Worm (Caenorhabditis elegans) whole organism, L3 larva: ENCODE data around the gene hnd-1.

Source experiments
- R02D3.7 ChIP-seq: fragments of 150-350 bp; optimal IDR thresholded peaks from 2 replicates; lab custom pipeline; 2014; ENCODE audit warnings: missing biosample characterization, missing genetic modification characterization
- ZK546.5 ChIP-seq: sonication (generic microtip); optimal IDR thresholded peaks from 2 replicates; lab custom pipeline; 2017; ENCODE audit warnings: missing biosample characterization, missing genetic modification characterization
- aly-2 ChIP-seq: fragments of 150-350 bp; optimal IDR thresholded peaks from 2 replicates; lab custom pipeline; 2014; ENCODE audit warnings: missing biosample characterization, missing genetic modification characterization
- ceh-16 ChIP-seq: sonication (generic microtip); optimal IDR thresholded peaks from 2 replicates; lab custom pipeline; 2017; ENCODE audit warnings: missing biosample characterization, missing genetic modification characterization
- ceh-28 ChIP-seq: fragments of 150-350 bp; optimal IDR thresholded peaks from 2 replicates; lab custom pipeline; 2014; ENCODE audit warnings: missing biosample characterization, missing genetic modification reagents, missing genetic modification characterization
- ceh-82 ChIP-seq: fragments of 150-350 bp; optimal IDR thresholded peaks from 2 replicates; lab custom pipeline; 2014; ENCODE audit warnings: missing biosample characterization, missing genetic modification characterization
- ceh-9 ChIP-seq: sonication (generic microtip); optimal IDR thresholded peaks from 2 replicates; lab custom pipeline; 2018; ENCODE audit warnings: missing biosample characterization, missing genetic modification characterization
- daf-12 ChIP-seq: fragments of 150-350 bp; optimal IDR thresholded peaks from 2 replicates; lab custom pipeline; 2014; ENCODE audit warnings: missing biosample characterization, missing genetic modification reagents, missing genetic modification characterization
- egl-27 ChIP-seq: sonication (generic microtip); optimal IDR thresholded peaks from 4 replicates; lab custom pipeline; 2017; ENCODE audit warnings: missing biosample characterization, missing genetic modification reagents, missing genetic modification characterization
- egl-5 ChIP-seq: fragments of 150-350 bp; optimal IDR thresholded peaks from 2 replicates; lab custom pipeline; 2017; ENCODE audit warnings: missing biosample characterization, missing genetic modification reagents, missing genetic modification characterization, inconsistent platforms
- elt-1 ChIP-seq: fragments of 150-350 bp; optimal IDR thresholded peaks from 2 replicates; lab custom pipeline; 2014; ENCODE audit warnings: missing biosample characterization, missing genetic modification characterization
- elt-2 ChIP-seq: sonication (generic microtip); optimal IDR thresholded peaks from 2 replicates; lab custom pipeline; 2016; ENCODE audit warnings: missing genetic modification reagents, mild to moderate bottlenecking, missing genetic modification characterization, missing compliant biosample characterization
- elt-3 ChIP-seq, 3 experiments: fragments of 150-350 bp in 1 of 3; sonication (generic microtip) in 2 of 3; optimal IDR thresholded peaks; 2 replicates in 2 of 3; 4 replicates in 1 of 3; lab custom pipeline; 2014 to 2017; ENCODE audit warnings: missing biosample characterization in 3 of 3, missing genetic modification characterization in 3 of 3
- eor-1 ChIP-seq, 2 experiments: fragments of 150-350 bp; optimal IDR thresholded peaks; 2 replicates each; lab custom pipeline; 2014 to 2018; ENCODE audit warnings: missing biosample characterization in 2 of 2, missing genetic modification characterization in 2 of 2
- fkh-10 ChIP-seq: sonication (generic microtip); optimal IDR thresholded peaks from 2 replicates; lab custom pipeline; 2017; ENCODE audit warnings: missing biosample characterization, missing genetic modification reagents, missing genetic modification characterization
- fkh-2 ChIP-seq: fragments of 150-350 bp; optimal IDR thresholded peaks from 2 replicates; lab custom pipeline; 2014; ENCODE audit warnings: missing biosample characterization, missing genetic modification reagents, missing genetic modification characterization
- hmg-11 ChIP-seq: sonication (generic microtip); optimal IDR thresholded peaks from 2 replicates; lab custom pipeline; 2016; ENCODE audit warnings: missing genetic modification characterization, missing compliant biosample characterization
- lin-15B ChIP-seq: fragments of 150-350 bp; optimal IDR thresholded peaks from 2 replicates; lab custom pipeline; 2014; ENCODE audit warnings: missing biosample characterization, missing genetic modification characterization
- lin-39 ChIP-seq: fragments of 150-350 bp; optimal IDR thresholded peaks from 2 replicates; lab custom pipeline; 2018; ENCODE audit warnings: missing biosample characterization, missing genetic modification reagents, missing genetic modification characterization
- lsy-12 ChIP-seq: sonication (generic microtip); optimal IDR thresholded peaks from 2 replicates; lab custom pipeline; 2016; ENCODE audit warnings: mild to moderate bottlenecking, missing genetic modification characterization, missing compliant biosample characterization
- mdl-1 ChIP-seq: fragments of 150-350 bp; optimal IDR thresholded peaks from 2 replicates; lab custom pipeline; 2014; ENCODE audit warnings: missing biosample characterization, missing genetic modification characterization
- nfya-1 ChIP-seq: sonication (generic microtip); optimal IDR thresholded peaks from 2 replicates; lab custom pipeline; 2017; ENCODE audit warnings: missing genetic modification characterization, mild to moderate bottlenecking, missing compliant biosample characterization, antibody characterized with exemption, moderate library complexity; ENCODE audit not compliant: insufficient read depth
- nhr-11 ChIP-seq: fragments of 150-350 bp; optimal IDR thresholded peaks from 2 replicates; lab custom pipeline; 2014; ENCODE audit warnings: missing biosample characterization, missing genetic modification characterization
- nhr-23 ChIP-seq: fragments of 150-350 bp; optimal IDR thresholded peaks from 2 replicates; lab custom pipeline; 2014; ENCODE audit warnings: missing biosample characterization, missing genetic modification reagents, missing genetic modification characterization
- nhr-237 ChIP-seq: fragments of 150-350 bp; optimal IDR thresholded peaks from 2 replicates; lab custom pipeline; 2014; ENCODE audit warnings: missing biosample characterization, missing genetic modification characterization
- nhr-25 ChIP-seq: sonication (generic microtip); optimal IDR thresholded peaks from 2 replicates; lab custom pipeline; 2017; ENCODE audit warnings: missing biosample characterization, missing genetic modification characterization
- nhr-28 ChIP-seq: fragments of 150-350 bp; optimal IDR thresholded peaks from 2 replicates; lab custom pipeline; 2014; ENCODE audit warnings: missing biosample characterization, missing genetic modification characterization
- nhr-43 ChIP-seq: sonication (generic microtip); optimal IDR thresholded peaks from 2 replicates; lab custom pipeline; 2016; ENCODE audit warnings: mild to moderate bottlenecking, missing genetic modification characterization, missing compliant biosample characterization; ENCODE audit not compliant: poor library complexity, severe bottlenecking
- nhr-67 ChIP-seq: fragments of 150-350 bp; optimal IDR thresholded peaks from 2 replicates; lab custom pipeline; 2014; ENCODE audit warnings: missing biosample characterization, missing genetic modification characterization
- nhr-76 ChIP-seq: fragments of 150-350 bp; sonication (generic microtip); optimal IDR thresholded peaks from 5 replicates; lab custom pipeline; 2014; ENCODE audit warnings: missing biosample characterization, missing genetic modification characterization
- nhr-77 ChIP-seq: fragments of 150-350 bp; optimal IDR thresholded peaks from 2 replicates; lab custom pipeline; 2014; ENCODE audit warnings: missing biosample characterization, missing genetic modification characterization
- pha-4 ChIP-seq: fragments of 150-350 bp; optimal IDR thresholded peaks from 2 replicates; lab custom pipeline; 2014; ENCODE audit warnings: missing biosample characterization, missing genetic modification reagents, missing genetic modification characterization
- pqm-1 ChIP-seq: fragments of 150-350 bp; optimal IDR thresholded peaks from 2 replicates; lab custom pipeline; 2017; ENCODE audit warnings: missing biosample characterization, missing genetic modification characterization, inconsistent platforms
- skn-1 ChIP-seq: fragments of 150-350 bp; optimal IDR thresholded peaks from 2 replicates; lab custom pipeline; 2014; ENCODE audit warnings: missing biosample characterization, missing genetic modification characterization
- snpc-4 ChIP-seq: fragments of 150-350 bp; optimal IDR thresholded peaks from 2 replicates; lab custom pipeline; 2014; ENCODE audit warnings: missing biosample characterization, missing genetic modification characterization
- tbx-2 ChIP-seq: sonication (generic microtip); optimal IDR thresholded peaks from 2 replicates; lab custom pipeline; 2016; ENCODE audit warnings: mild to moderate bottlenecking, missing genetic modification characterization, missing compliant biosample characterization
- unc-39 ChIP-seq: sonication (generic microtip); optimal IDR thresholded peaks from 4 replicates; lab custom pipeline; 2017; ENCODE audit warnings: missing biosample characterization, missing genetic modification characterization
- unc-62 ChIP-seq: fragments of 150-350 bp; sonication (generic microtip); optimal IDR thresholded peaks from 4 replicates; lab custom pipeline; 2014; ENCODE audit warnings: missing biosample characterization, missing genetic modification reagents, missing genetic modification characterization
- zag-1 ChIP-seq: fragments of 150-350 bp; optimal IDR thresholded peaks from 2 replicates; lab custom pipeline; 2014; ENCODE audit warnings: missing biosample characterization, missing genetic modification characterization
- ztf-11 ChIP-seq: fragments of 150-350 bp; optimal IDR thresholded peaks from 2 replicates; lab custom pipeline; 2014; ENCODE audit warnings: missing biosample characterization, missing genetic modification characterization
- ztf-4 ChIP-seq: fragments of 150-350 bp; optimal IDR thresholded peaks from 2 replicates; lab custom pipeline; 2014; ENCODE audit warnings: missing biosample characterization, missing genetic modification characterization

hnd-1 gene

ce11 chrX:11643767-11644235 is 40.6 kb upstream of the hnd-1 start, which contains the start of gene sto-4:
sto-4 (plus strand) TSS chrX:11644126.
- TF ChIP-seq nhr-25 (peak; percentile 77), tbx-2 (tag; lab: Kevin White, UChicago) (peak; percentile 39), nhr-43 (tag; lab: Kevin White, UChicago) (peak; percentile 50), hmg-11 (tag; lab: Kevin White, UChicago) (peak; percentile 47), elt-1 (peak; percentile 5), snpc-4 (tag; lab: Kevin White, UChicago) (peak; percentile 22), nfya-1 (tag; lab: Kevin White, UChicago) (peak; percentile 33), lsy-12 (peak; percentile 85), R02D3.7 (tag; lab: Kevin White, UChicago) (peak; percentile 7), lin-39 (tag; lab: Kevin White, UChicago) (peak; percentile 60)
- TF ChIP-seq, all 47 proteins: peak for 10; not testable (repeated sequence) for 37

- TF ChIP-seq pha-4, result no peak
- peak; percentile 50 for TF ChIP-seq nhr-23 (tag; lab: Kevin White, UChicago)
- no peak for TF ChIP-seq skn-1 (tag; lab: Kevin White, UChicago)
- no peak for TF ChIP-seq unc-39 (tag; lab: Kevin White, UChicago)
- peak; percentile 5 for TF ChIP-seq tbx-2 (tag; lab: Kevin White, UChicago)
- no peak for TF ChIP-seq elt-1
- TF ChIP-seq ceh-16 (tag; lab: Kevin White, UChicago), result no peak
- no peak for TF ChIP-seq ceh-9 (tag; lab: Kevin White, UChicago)
- no peak for TF ChIP-seq fkh-2 (tag; lab: Kevin White, UChicago)
- no peak for TF ChIP-seq ztf-11 (tag; lab: Kevin White, UChicago)
- TF ChIP-seq aly-2, result no peak
- no peak for TF ChIP-seq fkh-10 (GFP tag; lab: Kevin White, UChicago)
- no peak for TF ChIP-seq egl-5
- no peak for TF ChIP-seq egl-27
- no peak for TF ChIP-seq ztf-4 (tag; lab: Kevin White, UChicago)
- no peak for TF ChIP-seq pqm-1 (tag; lab: Kevin White, UChicago)
- TF ChIP-seq hmg-11 (tag; lab: Kevin White, UChicago), result peak; percentile 12
- no peak for TF ChIP-seq nfya-1 (tag; lab: Kevin White, UChicago)
- no peak for TF ChIP-seq ceh-28
- no peak for TF ChIP-seq daf-12 (tag; lab: Kevin White, UChicago)
- TF ChIP-seq nhr-43 (tag; lab: Kevin White, UChicago), result peak; percentile 64
- peak; percentile 42 for TF ChIP-seq elt-2 (tag; lab: Kevin White, UChicago)
- TF ChIP-seq ZK546.5, result no peak
- TF ChIP-seq lin-39 (tag; lab: Kevin White, UChicago), result no peak
- no peak for TF ChIP-seq mdl-1 (tag; lab: Kevin White, UChicago)
Observed at ce11 chrX:11645517-11645916, 38.8 kb upstream of the hnd-1 start.

ce11 chrX:11647165-11647564 is 37.2 kb upstream of the hnd-1 start, which contains the start of gene T04F8.8:
T04F8.8 (plus strand) TSS chrX:11647465.
- peak; percentile 19 for TF ChIP-seq nhr-23 (tag; lab: Kevin White, UChicago)
- TF ChIP-seq ceh-16 (tag; lab: Kevin White, UChicago), result no peak
- TF ChIP-seq eor-1 (tag; optimal IDR thresholded peaks at IDR 0.05; lab: Kevin White, UChicago), result no peak
- no peak for TF ChIP-seq pha-4
- no peak for TF ChIP-seq zag-1 (tag; lab: Kevin White, UChicago)
- no peak for TF ChIP-seq egl-27
- TF ChIP-seq, all 47 proteins: peak for 1

- TF ChIP-seq elt-3 (tag; optimal IDR thresholded peaks at IDR 0.05; lab: Kevin White, UChicago), result no peak
- no peak for TF ChIP-seq ceh-28
- no peak for TF ChIP-seq nhr-67 (tag; lab: Kevin White, UChicago)
Observed at ce11 chrX:11650751-11651150, 33.6 kb upstream of the hnd-1 start, which contains the start of gene cutl-11. cutl-11 (minus strand) TSS chrX:11650851.

ce11 chrX:11656519-11657006 is 27.8 kb upstream of the hnd-1 start, which contains the start of gene T04F8.2:
T04F8.2 (minus strand) TSS chrX:11656569.
- TF ChIP-seq fkh-2 (tag; lab: Kevin White, UChicago), result no peak
- TF ChIP-seq unc-62 (GFP tag; lab: Kevin White, UChicago), result no peak
- no peak for TF ChIP-seq nhr-77
- TF ChIP-seq eor-1 (tag; optimal IDR thresholded peaks at IDR 0.05; lab: Kevin White, UChicago), result no peak
- TF ChIP-seq aly-2, result no peak
- peak; percentile 58 for TF ChIP-seq skn-1 (tag; lab: Kevin White, UChicago)
- no peak for TF ChIP-seq nhr-76 (tag; lab: Kevin White, UChicago)
- no peak for TF ChIP-seq zag-1 (tag; lab: Kevin White, UChicago)
- TF ChIP-seq mdl-1 (tag; lab: Kevin White, UChicago), result no peak
- peak; percentile 49 for TF ChIP-seq ceh-28
- TF ChIP-seq ztf-11 (tag; lab: Kevin White, UChicago), result no peak
- TF ChIP-seq nhr-11, result no peak
- peak; percentile 42 for TF ChIP-seq pqm-1 (tag; lab: Kevin White, UChicago)
- peak; percentile 69 for TF ChIP-seq lin-39 (tag; lab: Kevin White, UChicago)
- TF ChIP-seq nhr-67 (tag; lab: Kevin White, UChicago), result no peak
- peak; percentile 56 for TF ChIP-seq nhr-23 (tag; lab: Kevin White, UChicago)
- TF ChIP-seq nhr-237, result no peak
- no peak for TF ChIP-seq fkh-10 (GFP tag; lab: Kevin White, UChicago)
- peak; percentile 50 for TF ChIP-seq elt-2 (tag; lab: Kevin White, UChicago)
- no peak for TF ChIP-seq nhr-28
- no peak for TF ChIP-seq ceh-82 (tag; lab: Kevin White, UChicago)
- peak; percentile 50 for TF ChIP-seq lin-15B (tag; lab: Kevin White, UChicago)
- TF ChIP-seq ztf-4 (tag; lab: Kevin White, UChicago), result no peak
- no peak for TF ChIP-seq lsy-12
- peak; percentile 58 for TF ChIP-seq snpc-4 (tag; lab: Kevin White, UChicago)
- peak; percentile 59 for TF ChIP-seq hmg-11 (tag; lab: Kevin White, UChicago)
